Fruit fly (Drosophila melanogaster) Kc167 (cell line): ENCODE results near the gene CG31248.

Experiments
- Myc ChIP-seq: fragments of >200 bp; optimal IDR thresholded peaks from 2 replicates; lab custom pipeline; 2017; ENCODE audit warnings: missing external identifiers
- Sin3A ChIP-seq: fragments of >200 bp; optimal IDR thresholded peaks from 2 replicates; lab custom pipeline; 2018; ENCODE audit warnings: missing external identifiers
- h ChIP-seq: fragments of >200 bp; optimal IDR thresholded peaks from 3 replicates; lab custom pipeline; 2018; ENCODE audit warnings: missing external identifiers
- insv ChIP-seq: fragments of >200 bp; optimal IDR thresholded peaks from 3 replicates; lab custom pipeline; 2018; ENCODE audit warnings: missing external identifiers
- psq ChIP-seq: fragments of >200 bp; optimal IDR thresholded peaks from 2 replicates; lab custom pipeline; 2017; ENCODE audit warnings: missing external identifiers
- ttk ChIP-seq: sonication (Bioruptor generic); optimal IDR thresholded peaks from 2 replicates; lab custom pipeline; 2017; ENCODE audit warnings: missing external identifiers

The CG31248 gene

dm6 chr3R:7129280-7130069, at the start of gene CG31248:
Gene CG31248 (plus strand): TSS chr3R:7129320.
- TF ChIP-seq insv (lab: Kevin White, UChicago) (no peak), psq (no peak), Sin3A (lab: Kevin White, UChicago) (no peak), ttk (lab: Kevin White, UChicago) (no peak), Myc (lab: Kevin White, UChicago) (no peak), h (no peak)

- no peak for TF ChIP-seq h
- TF ChIP-seq psq: no peak
- no peak for TF ChIP-seq insv (lab: Kevin White, UChicago)
Measured at dm6 chr3R:7079718-7080117, 49.4 kb upstream of the CG31248 start.

dm6 chr3R:7080157-7080916, 48.8 kb upstream of the CG31248 start, which contains the start of gene Ref1:
Gene Ref1 (minus strand): TSS chr3R:7080387.
- TF ChIP-seq Myc (lab: Kevin White, UChicago): no peak
- no peak for TF ChIP-seq psq
- TF ChIP-seq insv (lab: Kevin White, UChicago): no peak
- no peak for TF ChIP-seq h
- no peak for TF ChIP-seq Sin3A (lab: Kevin White, UChicago)
- TF ChIP-seq ttk (lab: Kevin White, UChicago): no peak

dm6 chr3R:7081972-7082371, 47.1 kb upstream of the CG31248 start, which contains the start of gene Dpck:
Gene Dpck (plus strand): TSS chr3R:7082182.
- TF ChIP-seq ttk (lab: Kevin White, UChicago) (no peak), insv (lab: Kevin White, UChicago) (no peak), h (no peak), Myc (lab: Kevin White, UChicago) (no peak), psq (no peak), Sin3A (lab: Kevin White, UChicago) (no peak)

- TF ChIP-seq h (no peak), Sin3A (lab: Kevin White, UChicago) (no peak), psq (no peak), insv (lab: Kevin White, UChicago) (no peak), ttk (lab: Kevin White, UChicago) (no peak), Myc (lab: Kevin White, UChicago) (no peak)
Measured at dm6 chr3R:7083750-7084149, 45.4 kb upstream of the CG31248 start.

- TF ChIP-seq h (no peak), Myc (lab: Kevin White, UChicago) (no peak), psq (no peak), insv (lab: Kevin White, UChicago) (no peak), ttk (lab: Kevin White, UChicago) (no peak), Sin3A (lab: Kevin White, UChicago) (no peak)
Measured at dm6 chr3R:7085455-7085854, 43.7 kb upstream of the CG31248 start.

dm6 chr3R:7085983-7086376, 43.1 kb upstream of the CG31248 start, which contains the start of gene Tailor:
Gene Tailor (minus strand): TSS chr3R:7086083.
- TF ChIP-seq Myc (lab: Kevin White, UChicago) (no peak), ttk (lab: Kevin White, UChicago) (no peak), h (no peak), insv (lab: Kevin White, UChicago) (no peak), psq (no peak), Sin3A (lab: Kevin White, UChicago) (no peak)

dm6 chr3R:7086377-7087200, 42.5 kb upstream of the CG31248 start, which contains the start of gene alphaTub84B:
Gene alphaTub84B (plus strand): TSS chr3R:7086599.
- TF ChIP-seq Myc (lab: Kevin White, UChicago): no peak

dm6 chr3R:7087201-7087505, 42.0 kb upstream of the CG31248 start:
- TF ChIP-seq h: no peak
- no peak for TF ChIP-seq psq
- no peak for TF ChIP-seq ttk (lab: Kevin White, UChicago)
- TF ChIP-seq Myc (lab: Kevin White, UChicago): no peak
- no peak for TF ChIP-seq Sin3A (lab: Kevin White, UChicago)
- TF ChIP-seq insv (lab: Kevin White, UChicago): no peak

- TF ChIP-seq h: no peak
- no peak for TF ChIP-seq psq
- no peak for TF ChIP-seq Sin3A (lab: Kevin White, UChicago)
- TF ChIP-seq Myc (lab: Kevin White, UChicago): no peak
- no peak for TF ChIP-seq ttk (lab: Kevin White, UChicago)
- TF ChIP-seq insv (lab: Kevin White, UChicago): no peak
Measured at dm6 chr3R:7087904-7088303, 41.2 kb upstream of the CG31248 start.

dm6 chr3R:7088837-7089361, 40.2 kb upstream of the CG31248 start:
- no peak for TF ChIP-seq Sin3A (lab: Kevin White, UChicago)
- TF ChIP-seq h: no peak
- no peak for TF ChIP-seq psq
- no peak for TF ChIP-seq Myc (lab: Kevin White, UChicago)
- TF ChIP-seq ttk (lab: Kevin White, UChicago): no peak
- no peak for TF ChIP-seq insv (lab: Kevin White, UChicago)
